Fruit fly (Drosophila melanogaster) whole organism, prepupa: ENCODE data around the gene sw.

ENCODE experiments used
- CG10631 ChIP-seq: fragments of 200-800 bp; sonication (Bioruptor generic); optimal IDR thresholded peaks from 2 replicates; lab custom pipeline; 2016; ENCODE audit warnings: missing biosample characterization, missing genetic modification characterization
- CG10669 ChIP-seq: fragments of 200-800 bp; sonication (Bioruptor generic); optimal IDR thresholded peaks from 3 replicates; lab custom pipeline; 2018; ENCODE audit warnings: missing biosample characterization, mild to moderate bottlenecking, missing genetic modification characterization, moderate library complexity
- CG11762 ChIP-seq: fragments of 200-800 bp; sonication (Bioruptor generic); optimal IDR thresholded peaks from 3 replicates; lab custom pipeline; 2016; ENCODE audit warnings: missing biosample characterization, missing genetic modification characterization; ENCODE audit not compliant: insufficient read depth
- CG11902 ChIP-seq: fragments of 200-800 bp; sonication (Bioruptor generic); optimal IDR thresholded peaks from 3 replicates; lab custom pipeline; 2016; ENCODE audit warnings: missing biosample characterization, missing genetic modification characterization
- CG15336 ChIP-seq: fragments of 200-800 bp; sonication (Bioruptor generic); IDR thresholded peaks from 2 replicates; pipeline ENCODE4 v1.3.6; 2022; ENCODE audit warnings: missing biosample characterization, missing genetic modification characterization
- CG1621 ChIP-seq: fragments of 200-800 bp; sonication (Bioruptor generic); optimal IDR thresholded peaks from 3 replicates; lab custom pipeline; 2018; ENCODE audit warnings: missing biosample characterization, mild to moderate bottlenecking, missing genetic modification characterization
- CG3032 ChIP-seq: fragments of 200-800 bp; optimal IDR thresholded peaks from 2 replicates; lab custom pipeline; 2019; ENCODE audit warnings: missing biosample characterization, mild to moderate bottlenecking, missing genetic modification characterization, moderate library complexity
- CG31627 ChIP-seq: fragments of 200-800 bp; sonication (Bioruptor generic); optimal IDR thresholded peaks from 3 replicates; lab custom pipeline; 2016; ENCODE audit warnings: missing biosample characterization, missing genetic modification characterization
- CG32006 ChIP-seq: fragments of 200-800 bp; sonication (Bioruptor generic); optimal IDR thresholded peaks from 3 replicates; lab custom pipeline; 2017; ENCODE audit warnings: missing biosample characterization, mild to moderate bottlenecking, missing genetic modification characterization
- CG34406 ChIP-seq: fragments of 200-800 bp; sonication (Bioruptor generic); optimal IDR thresholded peaks from 3 replicates; lab custom pipeline; 2016; ENCODE audit warnings: missing biosample characterization, missing genetic modification characterization
- CG3919 ChIP-seq: fragments of 200-800 bp; sonication (Bioruptor generic); optimal IDR thresholded peaks from 3 replicates; lab custom pipeline; 2016; ENCODE audit warnings: missing biosample characterization, missing genetic modification characterization
- CG4318 ChIP-seq: fragments of 200-800 bp; sonication (Bioruptor generic); optimal IDR thresholded peaks from 3 replicates; lab custom pipeline; 2017; ENCODE audit warnings: missing biosample characterization, mild to moderate bottlenecking, missing genetic modification characterization
- CG6163 ChIP-seq: fragments of 200-800 bp; sonication (Bioruptor generic); IDR thresholded peaks from 3 replicates; pipeline ENCODE4 v1.3.6; 2022; ENCODE audit warnings: missing biosample characterization, missing genetic modification characterization
- CG6792 ChIP-seq: fragments of 200-800 bp; sonication (Bioruptor generic); optimal IDR thresholded peaks from 3 replicates; lab custom pipeline; 2016; ENCODE audit warnings: missing biosample characterization, missing genetic modification characterization
- CG6808 ChIP-seq: fragments of 200-800 bp; sonication (Bioruptor generic); optimal IDR thresholded peaks from 3 replicates; lab custom pipeline; 2017; ENCODE audit warnings: missing biosample characterization, missing genetic modification characterization, mild to moderate bottlenecking, moderate library complexity, missing genetic modification reagents
- CG8119 ChIP-seq: fragments of 200-800 bp; sonication (Bioruptor generic); IDR thresholded peaks from 3 replicates; pipeline ENCODE4 v1.3.6; 2022; ENCODE audit warnings: missing biosample characterization, missing genetic modification characterization
- CG8632 ChIP-seq: fragments of 200-800 bp; sonication (Bioruptor generic); optimal IDR thresholded peaks from 3 replicates; lab custom pipeline; 2016; ENCODE audit warnings: missing biosample characterization, missing genetic modification characterization
- CG9139 ChIP-seq: fragments of 200-800 bp; sonication (Bioruptor generic); optimal IDR thresholded peaks from 3 replicates; lab custom pipeline; 2017; ENCODE audit warnings: missing biosample characterization, mild to moderate bottlenecking, missing genetic modification characterization
- Eip75B ChIP-seq: fragments of 200-800 bp; sonication (Bioruptor generic); optimal IDR thresholded peaks from 3 replicates; lab custom pipeline; 2016; ENCODE audit warnings: missing biosample characterization, missing genetic modification characterization
- Eip78C ChIP-seq: fragments of 200-800 bp; sonication (Bioruptor generic); peaks from one replicate; lab custom pipeline; 2016; ENCODE audit warnings: missing biosample characterization, missing genetic modification characterization
- Ets21C ChIP-seq: fragments of 200-800 bp; sonication (Bioruptor generic); optimal IDR thresholded peaks from 3 replicates; lab custom pipeline; 2016; ENCODE audit warnings: missing biosample characterization, missing genetic modification characterization
- Ets96B ChIP-seq: fragments of 200-800 bp; optimal IDR thresholded peaks from 2 replicates; lab custom pipeline; 2019; ENCODE audit warnings: missing biosample characterization, mild to moderate bottlenecking, missing genetic modification characterization, moderate library complexity
- Gug ChIP-seq: fragments of 200-800 bp; sonication (Bioruptor generic); IDR thresholded peaks from 2 replicates; pipeline ENCODE4 v1.3.6; 2022; ENCODE audit warnings: missing biosample characterization, missing genetic modification characterization
- Hr38 ChIP-seq: sonication (Bioruptor generic); optimal IDR thresholded peaks from 2 replicates; lab custom pipeline; 2016; ENCODE audit warnings: missing biosample characterization, missing genetic modification characterization
- Hr39 ChIP-seq: fragments of 200-800 bp; sonication (Bioruptor generic); optimal IDR thresholded peaks from 2 replicates; lab custom pipeline; 2016; ENCODE audit warnings: missing biosample characterization, missing genetic modification characterization
- Hr4 ChIP-seq: fragments of 200-800 bp; sonication (Bioruptor generic); optimal IDR thresholded peaks from 3 replicates; lab custom pipeline; 2016; ENCODE audit warnings: missing biosample characterization, missing genetic modification characterization
- Met ChIP-seq: fragments of 200-800 bp; sonication (Bioruptor generic); optimal IDR thresholded peaks from 3 replicates; lab custom pipeline; 2016; ENCODE audit warnings: missing biosample characterization, missing genetic modification characterization
- OdsH ChIP-seq: fragments of 200-800 bp; sonication (Bioruptor generic); optimal IDR thresholded peaks from 3 replicates; lab custom pipeline; 2016; ENCODE audit warnings: missing biosample characterization, missing genetic modification characterization
- Smox ChIP-seq: fragments of 200-800 bp; sonication (Bioruptor generic); optimal IDR thresholded peaks from 3 replicates; lab custom pipeline; 2016; ENCODE audit warnings: missing biosample characterization, missing genetic modification characterization
- Sox102F ChIP-seq: fragments of 200-800 bp; sonication (Bioruptor generic); optimal IDR thresholded peaks from 2 replicates; lab custom pipeline; 2016; ENCODE audit warnings: missing biosample characterization, mild to moderate bottlenecking, missing genetic modification characterization
- Sox14 ChIP-seq: fragments of 200-800 bp; sonication (Bioruptor generic); optimal IDR thresholded peaks from 3 replicates; lab custom pipeline; 2016; ENCODE audit warnings: missing biosample characterization, missing genetic modification characterization
- Sox15 ChIP-seq: fragments of 200-800 bp; sonication (Bioruptor generic); optimal IDR thresholded peaks from 3 replicates; lab custom pipeline; 2016; ENCODE audit warnings: missing biosample characterization, missing genetic modification characterization
- achi ChIP-seq: fragments of 200-800 bp; sonication (Bioruptor generic); optimal IDR thresholded peaks from 3 replicates; lab custom pipeline; 2016; ENCODE audit warnings: missing biosample characterization, missing genetic modification characterization
- acj6 ChIP-seq: fragments of 200-800 bp; sonication (Bioruptor generic); optimal IDR thresholded peaks from 3 replicates; lab custom pipeline; 2016; ENCODE audit warnings: missing biosample characterization, missing genetic modification characterization
- cyc ChIP-seq: fragments of 200-800 bp; sonication (Bioruptor generic); optimal IDR thresholded peaks from 3 replicates; lab custom pipeline; 2016; ENCODE audit warnings: missing biosample characterization, missing genetic modification characterization
- dac ChIP-seq: fragments of 200-800 bp; sonication (Bioruptor generic); optimal IDR thresholded peaks from 2 replicates; lab custom pipeline; 2017; ENCODE audit warnings: missing biosample characterization, mild to moderate bottlenecking, missing genetic modification characterization
- dsx ChIP-seq: fragments of 200-800 bp; optimal IDR thresholded peaks from 3 replicates; lab custom pipeline; 2019; ENCODE audit warnings: missing biosample characterization, mild to moderate bottlenecking, missing genetic modification characterization, moderate library complexity; ENCODE audit not compliant: poor library complexity, severe bottlenecking
- eg ChIP-seq: fragments of 200-800 bp; sonication (Bioruptor generic); IDR thresholded peaks from 3 replicates; pipeline ENCODE4 v1.3.6; 2022; ENCODE audit warnings: missing biosample characterization, missing genetic modification characterization
- esn ChIP-seq: fragments of 200-800 bp; sonication (Bioruptor generic); optimal IDR thresholded peaks from 2 replicates; lab custom pipeline; 2016; ENCODE audit warnings: missing biosample characterization, mild to moderate bottlenecking, missing genetic modification characterization, moderate library complexity
- fd59A ChIP-seq: fragments of 200-800 bp; sonication (Bioruptor generic); optimal IDR thresholded peaks from 2 replicates; lab custom pipeline; 2017; ENCODE audit warnings: missing biosample characterization, mild to moderate bottlenecking, missing genetic modification characterization, missing genetic modification reagents
- fd85E ChIP-seq: fragments of 200-800 bp; sonication (Bioruptor generic); optimal IDR thresholded peaks from 3 replicates; lab custom pipeline; 2016; ENCODE audit warnings: missing biosample characterization, missing genetic modification characterization
- lz ChIP-seq: fragments of 200-800 bp; sonication (Bioruptor generic); optimal IDR thresholded peaks from 3 replicates; lab custom pipeline; 2016; ENCODE audit warnings: missing biosample characterization, missing genetic modification characterization
- net ChIP-seq: fragments of 200-800 bp; sonication (Bioruptor generic); optimal IDR thresholded peaks from 3 replicates; lab custom pipeline; 2016; ENCODE audit warnings: missing biosample characterization, missing genetic modification characterization
- pdm3 ChIP-seq: fragments of 200-800 bp; sonication (Bioruptor generic); optimal IDR thresholded peaks from 3 replicates; lab custom pipeline; 2016; ENCODE audit warnings: missing biosample characterization, missing genetic modification characterization
- salr ChIP-seq, 2 experiments: fragments of 200-800 bp; sonication (Bioruptor generic); optimal IDR thresholded peaks; 3 replicates each; lab custom pipeline; 2016 to 2018; ENCODE audit warnings: missing biosample characterization in 2 of 2, missing genetic modification characterization in 2 of 2, mild to moderate bottlenecking in 1 of 2
- ss ChIP-seq, 2 experiments: fragments of 200-800 bp; sonication (Bioruptor generic); optimal IDR thresholded peaks; 2 replicates in 1 of 2; 3 replicates in 1 of 2; lab custom pipeline; 2017 to 2018; ENCODE audit warnings: mild to moderate bottlenecking in 2 of 2, missing biosample characterization in 2 of 2, missing genetic modification characterization in 2 of 2, moderate library complexity in 1 of 2
- svp ChIP-seq: fragments of 200-800 bp; sonication (Bioruptor generic); peaks from one replicate; lab custom pipeline; 2016; ENCODE audit warnings: missing biosample characterization, missing genetic modification characterization
- topi ChIP-seq: fragments of 200-800 bp; sonication (Bioruptor generic); optimal IDR thresholded peaks from 3 replicates; lab custom pipeline; 2016; ENCODE audit warnings: missing biosample characterization, missing genetic modification characterization
- vri ChIP-seq: fragments of 200-800 bp; sonication (Bioruptor generic); optimal IDR thresholded peaks from 3 replicates; lab custom pipeline; 2016; ENCODE audit warnings: missing biosample characterization, mild to moderate bottlenecking, missing genetic modification characterization

The sw gene

dm6 chrX:20235794-20236513, at the start of gene sw:
Gene sw (minus strand): TSS chrX:20236382.
- peak; percentile 58 for TF ChIP-seq esn
- TF ChIP-seq Hr4 (GFP tag; lab: Kevin White, UChicago), result peak; percentile 31
- TF ChIP-seq Ets96B (tag; lab: Kevin White, UChicago), result peak; percentile 23
- peak in 1 of 2 experiments; percentile 10 for TF ChIP-seq ss (GFP tag; optimal IDR thresholded peaks at IDR 0.05; lab: Kevin White, UChicago)
- peak; percentile 39 for TF ChIP-seq CG34406 (GFP tag; lab: Kevin White, UChicago)
- TF ChIP-seq Smox (GFP tag; lab: Kevin White, UChicago), result peak; percentile 12
- peak; percentile 40 for TF ChIP-seq CG31627 (GFP tag; lab: Kevin White, UChicago)
- TF ChIP-seq pdm3, result peak; percentile 42
- peak; percentile 56 for TF ChIP-seq cyc (GFP tag; lab: Kevin White, UChicago)
- TF ChIP-seq salr (GFP tag; optimal IDR thresholded peaks at IDR 0.05; lab: Kevin White, UChicago), result no peak
- TF ChIP-seq Ets21C (GFP tag; lab: Kevin White, UChicago), result peak; percentile 38
- TF ChIP-seq fd59A (GFP tag; lab: Kevin White, UChicago), result no peak
- TF ChIP-seq achi (GFP tag; lab: Kevin White, UChicago), result peak; percentile 50
- no peak for TF ChIP-seq CG8632 (GFP tag; lab: Kevin White, UChicago)
- peak; percentile 12 for TF ChIP-seq dac (GFP tag; lab: Kevin White, UChicago)
- TF ChIP-seq CG6792 (GFP tag; lab: Kevin White, UChicago), result peak; percentile 27
- TF ChIP-seq CG3032 (tag; lab: Kevin White, UChicago), result peak; percentile 63
- TF ChIP-seq CG6808 (GFP tag; lab: Kevin White, UChicago), result peak; percentile 31
- TF ChIP-seq OdsH, result peak; percentile 37
- TF ChIP-seq CG32006 (GFP tag; lab: Kevin White, UChicago), result peak; percentile 56
- TF ChIP-seq Met (GFP tag; lab: Kevin White, UChicago), result peak; percentile 44
- no peak for TF ChIP-seq fd85E (GFP tag; lab: Kevin White, UChicago)
- peak; percentile 28 for TF ChIP-seq acj6 (GFP tag; lab: Kevin White, UChicago)
- no peak for TF ChIP-seq CG9139 (GFP tag; lab: Kevin White, UChicago)
- no peak for TF ChIP-seq CG15336 (GFP tag; lab: Robert Waterston, UW)
- peak; percentile 46 for TF ChIP-seq CG10631 (GFP tag; lab: Kevin White, UChicago)
- TF ChIP-seq topi, result peak; percentile 41
- no peak for TF ChIP-seq CG8119
- TF ChIP-seq Sox102F (GFP tag; lab: Kevin White, UChicago), result peak; percentile 53
- TF ChIP-seq Sox15 (GFP tag; lab: Kevin White, UChicago), result peak; percentile 41
- TF ChIP-seq CG11762 (GFP tag; lab: Kevin White, UChicago), result no peak
- no peak for TF ChIP-seq vri (GFP tag; lab: Kevin White, UChicago)
- TF ChIP-seq CG4318 (GFP tag; lab: Kevin White, UChicago), result peak; percentile 2
- TF ChIP-seq eg (GFP tag; lab: Robert Waterston, UW), result peak; percentile 63
- peak; percentile 51 for TF ChIP-seq Sox14 (GFP tag; lab: Kevin White, UChicago)
- peak; percentile 81 for TF ChIP-seq svp (GFP tag; lab: Kevin White, UChicago)
- TF ChIP-seq CG3919 (GFP tag; lab: Kevin White, UChicago), result peak; percentile 38
- peak; percentile 27 for TF ChIP-seq CG10669 (GFP tag; lab: Kevin White, UChicago)
- TF ChIP-seq Hr39 (GFP tag; lab: Kevin White, UChicago), result peak; percentile 70
- 0 out of 2 replicates have a peak, but pooled peaks have one; percentile 16 for TF ChIP-seq Gug (GFP tag; lab: Robert Waterston, UW)
- no peak for TF ChIP-seq Hr38 (GFP tag; lab: Kevin White, UChicago)
- no peak for TF ChIP-seq net (GFP tag; lab: Kevin White, UChicago)
- peak; percentile 66 for TF ChIP-seq lz (GFP tag; lab: Kevin White, UChicago)
- TF ChIP-seq dsx (GFP tag; lab: Kevin White, UChicago), result peak; percentile 66
- TF ChIP-seq CG11902 (GFP tag; lab: Kevin White, UChicago), result peak; percentile 22
- TF ChIP-seq Eip78C (GFP tag; lab: Kevin White, UChicago), result peak; percentile 76
- TF ChIP-seq CG6163 (GFP tag; lab: Robert Waterston, UW), result no peak
- TF ChIP-seq CG1621 (tag; lab: Kevin White, UChicago), result peak; percentile 56
- peak; percentile 32 for TF ChIP-seq Eip75B
